Worm (Caenorhabditis elegans) whole organism, L2 larva: ENCODE measurements around the gene fbxb-115.

Source experiments
- C34F6.9 ChIP-seq: fragments of 150-350 bp; optimal IDR thresholded peaks from 2 replicates; lab custom pipeline; 2014; ENCODE audit warnings: missing biosample characterization, missing genetic modification characterization
- F13H6.1 ChIP-seq: sonication (generic microtip); optimal IDR thresholded peaks from 2 replicates; lab custom pipeline; 2016; ENCODE audit warnings: missing genetic modification characterization, missing compliant biosample characterization
- R02D3.7 ChIP-seq: fragments of 150-350 bp; optimal IDR thresholded peaks from 2 replicates; lab custom pipeline; 2014; ENCODE audit warnings: missing biosample characterization, missing genetic modification characterization
- Y55F3AM.14 ChIP-seq: fragments of 200-800 bp; sonication (Bioruptor generic); optimal IDR thresholded peaks from 2 replicates; lab custom pipeline; 2018; ENCODE audit warnings: mild to moderate bottlenecking, missing genetic modification characterization, missing compliant biosample characterization
- alr-1 ChIP-seq: fragments of 150-350 bp; optimal IDR thresholded peaks from 2 replicates; lab custom pipeline; 2014; ENCODE audit warnings: missing biosample characterization, missing genetic modification characterization
- ama-1 ChIP-seq: fragments of 150-350 bp; optimal IDR thresholded peaks from 2 replicates; lab custom pipeline; 2018; ENCODE audit warnings: inconsistent platforms
- ceh-82 ChIP-seq: fragments of 150-350 bp; optimal IDR thresholded peaks from 2 replicates; lab custom pipeline; 2014; ENCODE audit warnings: missing biosample characterization, missing genetic modification characterization
- crh-2 ChIP-seq: sonication (generic microtip); optimal IDR thresholded peaks from 2 replicates; lab custom pipeline; 2017; ENCODE audit warnings: missing biosample characterization, missing genetic modification characterization
- elt-3 ChIP-seq: sonication (generic microtip); optimal IDR thresholded peaks from 2 replicates; lab custom pipeline; 2017; ENCODE audit warnings: missing biosample characterization, missing genetic modification characterization
- fos-1 ChIP-seq: fragments of 150-350 bp; optimal IDR thresholded peaks from 2 replicates; lab custom pipeline; 2014; ENCODE audit warnings: missing biosample characterization, missing genetic modification characterization
- gmeb-1 ChIP-seq: fragments of 150-350 bp; optimal IDR thresholded peaks from 2 replicates; lab custom pipeline; 2014; ENCODE audit warnings: missing biosample characterization, missing genetic modification characterization
- lin-13 ChIP-seq: fragments of 150-350 bp; optimal IDR thresholded peaks from 2 replicates; lab custom pipeline; 2014; ENCODE audit warnings: missing biosample characterization, missing genetic modification reagents, missing genetic modification characterization
- lsy-2 ChIP-seq, 2 experiments: fragments of 150-350 bp in 1 of 2; sonication (generic microtip) in 1 of 2; optimal IDR thresholded peaks; 2 replicates each; lab custom pipeline; 2014 to 2017; ENCODE audit warnings: missing biosample characterization in 2 of 2, missing genetic modification characterization in 2 of 2
- mab-5 ChIP-seq: fragments of 150-350 bp; optimal IDR thresholded peaks from 2 replicates; lab custom pipeline; 2014; ENCODE audit warnings: missing biosample characterization, missing genetic modification characterization
- mbf-1 ChIP-seq: sonication (generic microtip); optimal IDR thresholded peaks from 2 replicates; lab custom pipeline; 2017; ENCODE audit warnings: missing biosample characterization, missing genetic modification characterization
- nhr-10 ChIP-seq: sonication (generic microtip); optimal IDR thresholded peaks from 2 replicates; lab custom pipeline; 2017; ENCODE audit warnings: missing biosample characterization, missing genetic modification characterization
- nhr-11 ChIP-seq: fragments of 150-350 bp; optimal IDR thresholded peaks from 2 replicates; lab custom pipeline; 2014; ENCODE audit warnings: missing biosample characterization, missing genetic modification characterization
- nhr-129 ChIP-seq: fragments of 150-350 bp; optimal IDR thresholded peaks from 2 replicates; lab custom pipeline; 2014; ENCODE audit warnings: missing biosample characterization, missing genetic modification characterization
- nhr-23 ChIP-seq: fragments of 150-350 bp; optimal IDR thresholded peaks from 2 replicates; lab custom pipeline; 2014; ENCODE audit warnings: missing biosample characterization, missing genetic modification reagents, missing genetic modification characterization
- nhr-6 ChIP-seq: fragments of 150-350 bp; optimal IDR thresholded peaks from 2 replicates; lab custom pipeline; 2014; ENCODE audit warnings: missing biosample characterization, missing genetic modification characterization
- nhr-77 ChIP-seq: fragments of 150-350 bp; optimal IDR thresholded peaks from 2 replicates; lab custom pipeline; 2014; ENCODE audit warnings: missing biosample characterization, missing genetic modification characterization
- sma-9 ChIP-seq, 2 experiments: fragments of 150-350 bp in 1 of 2; sonication (generic microtip) in 1 of 2; optimal IDR thresholded peaks; 2 replicates each; lab custom pipeline; 2014 to 2016; ENCODE audit warnings: missing genetic modification characterization in 2 of 2, mild to moderate bottlenecking in 1 of 2, missing biosample characterization in 1 of 2, missing compliant biosample characterization in 1 of 2, missing genetic modification reagents in 1 of 2, moderate library complexity in 1 of 2
- snpc-4 ChIP-seq: fragments of 150-350 bp; optimal IDR thresholded peaks from 2 replicates; lab custom pipeline; 2014; ENCODE audit warnings: missing biosample characterization, missing genetic modification characterization
- unc-39 ChIP-seq: fragments of 150-350 bp; optimal IDR thresholded peaks from 2 replicates; lab custom pipeline; 2014; ENCODE audit warnings: missing biosample characterization, missing genetic modification characterization
- unc-55 ChIP-seq: fragments of 150-350 bp; sonication (generic microtip); optimal IDR thresholded peaks from 3 replicates; lab custom pipeline; 2014; ENCODE audit warnings: missing biosample characterization, missing genetic modification reagents, missing genetic modification characterization
- unc-62 ChIP-seq: fragments of 150-350 bp; optimal IDR thresholded peaks from 2 replicates; lab custom pipeline; 2014; ENCODE audit warnings: missing biosample characterization, missing genetic modification reagents, missing genetic modification characterization
- ztf-1 ChIP-seq: fragments of 200-800 bp; sonication (Bioruptor generic); conservative IDR thresholded peaks from 2 replicates; pipeline ENCODE4 v1.3.6; 2022; ENCODE audit warnings: missing genetic modification characterization, missing compliant biosample characterization

The fbxb-115 gene

ce11 chrV:19203299-19203698 is 36.7 kb downstream of the fbxb-115 start, which contains the start of gene Y39B6A.1:
Gene Y39B6A.1 (minus strand): TSS chrV:19203607.
- TF ChIP-seq fos-1 (peak; percentile 26), crh-2 (peak; percentile 62), ama-1 (lab: Kevin White, UChicago) (no peak), sma-9 (GFP tag; optimal IDR thresholded peaks at IDR 0.05; lab: Kevin White, UChicago) (peak; percentile 55), sma-9 (tag; optimal IDR thresholded peaks at IDR 0.05; lab: Kevin White, UChicago) (no peak)

ce11 chrV:19202800-19203199 is 37.2 kb downstream of the fbxb-115 start:
- TF ChIP-seq unc-62 (GFP tag; lab: Kevin White, UChicago) = no peak
- TF ChIP-seq, all 48 proteins: peak for 0

ce11 chrV:19201190-19201589 is 38.8 kb downstream of the fbxb-115 start:
- TF ChIP-seq mab-5 (tag; lab: Kevin White, UChicago) (no peak), nhr-77 (tag; lab: Kevin White, UChicago) (no peak), alr-1 (tag; lab: Kevin White, UChicago) (no peak), snpc-4 (tag; lab: Kevin White, UChicago) (no peak), gmeb-1 (tag; lab: Kevin White, UChicago) (no peak), ceh-82 (tag; lab: Kevin White, UChicago) (no peak), unc-39 (tag; lab: Kevin White, UChicago) (no peak)

DNA sequence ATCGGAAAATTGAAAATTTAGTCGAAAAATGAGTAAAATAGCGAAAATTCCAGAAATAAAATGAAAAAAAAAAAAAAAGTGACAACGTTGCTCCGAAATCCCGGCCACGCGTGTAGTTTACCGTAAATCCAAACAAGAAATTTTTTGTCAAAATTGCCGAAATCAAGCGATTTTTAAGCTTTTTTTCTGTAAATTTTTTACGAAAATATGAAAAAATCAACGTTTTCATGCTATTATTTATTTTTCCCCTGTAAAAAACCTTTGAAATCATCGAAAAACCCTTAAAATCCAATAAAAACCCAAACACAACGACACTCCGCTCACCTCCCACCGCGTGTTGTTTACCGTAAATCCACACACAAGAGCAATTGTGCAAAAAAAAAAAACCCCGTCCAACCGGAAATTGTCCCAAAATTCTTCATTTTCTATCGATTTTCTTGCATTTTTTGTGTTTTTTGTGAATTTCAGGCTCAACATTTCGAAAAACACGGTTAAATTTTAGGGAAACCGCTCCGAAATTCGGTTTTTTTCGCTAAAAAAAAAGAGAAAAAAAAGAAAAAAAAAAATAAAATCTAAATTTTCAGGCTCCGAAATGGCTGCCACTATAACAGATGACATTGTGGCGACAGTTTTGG is 49.9 kb downstream of the fbxb-115 start, which contains the start of the genes Y39B6A.3 and pph-5:
Gene Y39B6A.3 (minus strand): TSS at position 51 of the 635 bp plus-strand sequence.
Gene pph-5 (plus strand): TSS at position 585 of the 635 bp plus-strand sequence.
- TF ChIP-seq crh-2 (peak; percentile 44), nhr-11 (tag; lab: Kevin White, UChicago) (no peak), mbf-1 (no peak), R02D3.7 (tag; lab: Kevin White, UChicago) (peak; percentile 95), C34F6.9 (tag; lab: Kevin White, UChicago) (peak; percentile 62), nhr-6 (tag; lab: Kevin White, UChicago) (no peak), Y55F3AM.14 (no peak), ztf-1 (GFP tag; lab: Robert Waterston, UW) (no peak), nhr-129 (tag; lab: Kevin White, UChicago) (peak; percentile 31), nhr-23 (tag; lab: Kevin White, UChicago) (no peak), sma-9 (GFP tag; optimal IDR thresholded peaks at IDR 0.05; lab: Kevin White, UChicago) (no peak), sma-9 (tag; optimal IDR thresholded peaks at IDR 0.05; lab: Kevin White, UChicago) (no peak), lin-13 (GFP tag; lab: Kevin White, UChicago) (peak; percentile 71), gmeb-1 (tag; lab: Kevin White, UChicago) (peak; percentile 39), lsy-2 (tag; optimal IDR thresholded peaks at IDR 0.05; lab: Kevin White, UChicago) (peak; percentile 34 to 70), nhr-10 (tag; lab: Kevin White, UChicago) (no peak), F13H6.1 (no peak), unc-55 (GFP tag; lab: Kevin White, UChicago) (peak; percentile 32), fos-1 (no peak), elt-3 (tag; lab: Kevin White, UChicago) (no peak)
